Fruit fly (Drosophila melanogaster): ENCODE measurements around the gene His3.3B.

His3.3B gene

dm6 chrX:9155715-9156387 lies 618 bp downstream of the His3.3B start (continued):
- peak in 1 of 2 experiments; percentile 58 for TF ChIP-seq salr (GFP tag; optimal IDR thresholded peaks at IDR 0.05)
- no peak for TF ChIP-seq Sox102F (GFP tag; optimal IDR thresholded peaks at IDR 0.05)
- TF ChIP-seq CG34406 (GFP tag; optimal IDR thresholded peaks at IDR 0.05), result no peak
- peak; percentile 17 for TF ChIP-seq Eip75B (GFP tag; optimal IDR thresholded peaks at IDR 0.05)
- TF ChIP-seq topi (GFP tag; optimal IDR thresholded peaks at IDR 0.05), result peak; percentile 22
- TF ChIP-seq CG15336 (GFP tag; IDR thresholded peaks at IDR 0.05), result no peak; the same call in 1 of the 2 replicates
- TF ChIP-seq CG16779 (tag; optimal IDR thresholded peaks at IDR 0.05), result no peak
- no peak for TF ChIP-seq CG11294 (GFP tag; IDR thresholded peaks at IDR 0.05)
- peak; percentile 18 for TF ChIP-seq CG3032 (tag; optimal IDR thresholded peaks at IDR 0.05)

- peak in 1 of 2 experiments; percentile 68 for TF ChIP-seq salr (GFP tag; optimal IDR thresholded peaks at IDR 0.05)
- peak; percentile 51 for TF ChIP-seq dsx (GFP tag; optimal IDR thresholded peaks at IDR 0.05; ENCODE audit: poor library complexity, severe bottlenecking)
- peak; percentile 66 for TF ChIP-seq spab (GFP tag; optimal IDR thresholded peaks at IDR 0.05)
- TF ChIP-seq Eip93F (GFP tag; optimal IDR thresholded peaks at IDR 0.05), result no peak
- peak; percentile 72 for TF ChIP-seq cyc (GFP tag; optimal IDR thresholded peaks at IDR 0.05)
- TF ChIP-seq CG6808 (GFP tag; optimal IDR thresholded peaks at IDR 0.05), result peak; percentile 83
- peak; percentile 59 for TF ChIP-seq achi (GFP tag; optimal IDR thresholded peaks at IDR 0.05)
- TF ChIP-seq Lpt (GFP tag; optimal IDR thresholded peaks at IDR 0.05), result peak; percentile 38
- peak; percentile 72 for TF ChIP-seq CG15336 (GFP tag; IDR thresholded peaks at IDR 0.05)
- peak; percentile 68 for TF ChIP-seq CG6276 (GFP tag; optimal IDR thresholded peaks at IDR 0.05)
- no peak for TF ChIP-seq dac (GFP tag; optimal IDR thresholded peaks at IDR 0.05)
- TF ChIP-seq CG9139 (GFP tag; optimal IDR thresholded peaks at IDR 0.05), result peak; percentile 52
- TF ChIP-seq CG11902 (GFP tag; optimal IDR thresholded peaks at IDR 0.05), result peak; percentile 31
- TF ChIP-seq Sox102F (GFP tag; optimal IDR thresholded peaks at IDR 0.05), result peak; percentile 61
- TF ChIP-seq CG1621 (tag; optimal IDR thresholded peaks at IDR 0.05), result peak; percentile 20
- peak; percentile 68 for TF ChIP-seq esn (GFP tag; optimal IDR thresholded peaks at IDR 0.05)
- TF ChIP-seq CG8319 (GFP tag; optimal IDR thresholded peaks at IDR 0.05), result peak; percentile 46
- TF ChIP-seq lz (GFP tag; optimal IDR thresholded peaks at IDR 0.05), result peak; percentile 54
- TF ChIP-seq CG11294 (GFP tag; IDR thresholded peaks at IDR 0.05), result no peak
- peak; percentile 22 for TF ChIP-seq Blimp-1 (GFP tag; optimal IDR thresholded peaks at IDR 0.05)
- TF ChIP-seq svp (GFP tag), result peak; percentile 92
- TF ChIP-seq CG6854 (GFP tag; optimal IDR thresholded peaks at IDR 0.05), result peak; percentile 20
- TF ChIP-seq Sox14 (GFP tag; optimal IDR thresholded peaks at IDR 0.05), result peak; percentile 67
- peak; percentile 71 for TF ChIP-seq CG7368 (GFP tag; optimal IDR thresholded peaks at IDR 0.05)
- no peak for TF ChIP-seq CG4318 (GFP tag; optimal IDR thresholded peaks at IDR 0.05)
- TF ChIP-seq CG31627 (GFP tag; optimal IDR thresholded peaks at IDR 0.05), result peak; percentile 60
- TF ChIP-seq OdsH (GFP tag; optimal IDR thresholded peaks at IDR 0.05), result peak; percentile 64
- peak; percentile 63 for TF ChIP-seq Eip75B (GFP tag; optimal IDR thresholded peaks at IDR 0.05)
- TF ChIP-seq fkh (GFP tag; optimal IDR thresholded peaks at IDR 0.05), result no peak
- peak; percentile 12 for TF ChIP-seq Sox15 (GFP tag; optimal IDR thresholded peaks at IDR 0.05)
- TF ChIP-seq CG34406 (GFP tag; optimal IDR thresholded peaks at IDR 0.05), result peak; percentile 30
- TF ChIP-seq Hr4 (GFP tag; optimal IDR thresholded peaks at IDR 0.05), result peak; percentile 74
- no peak for TF ChIP-seq fd85E (GFP tag; optimal IDR thresholded peaks at IDR 0.05)
- TF ChIP-seq CG8119 (GFP tag; IDR thresholded peaks at IDR 0.05), result peak; percentile 73
- TF ChIP-seq Hr38 (GFP tag; optimal IDR thresholded peaks at IDR 0.05), result no peak
- peak; percentile 76 for TF ChIP-seq Ets96B (tag; optimal IDR thresholded peaks at IDR 0.05)
- peak; percentile 81 for TF ChIP-seq topi (GFP tag; optimal IDR thresholded peaks at IDR 0.05)
- TF ChIP-seq eg (GFP tag; IDR thresholded peaks at IDR 0.05), result peak; percentile 53; the same call in 2 of the 3 replicates
- TF ChIP-seq CG6163 (GFP tag; IDR thresholded peaks at IDR 0.05), result peak; percentile 57; the same call in 2 of the 3 replicates
- peak; percentile 64 for TF ChIP-seq CG6792 (GFP tag; optimal IDR thresholded peaks at IDR 0.05)
- TF ChIP-seq Ets21C (GFP tag; optimal IDR thresholded peaks at IDR 0.05), result peak; percentile 24
- peak; percentile 81 for TF ChIP-seq CG10669 (GFP tag; optimal IDR thresholded peaks at IDR 0.05)
- peak; percentile 75 for TF ChIP-seq Met (GFP tag; optimal IDR thresholded peaks at IDR 0.05)
- TF ChIP-seq Eip78C (GFP tag), result peak; percentile 96
- peak; percentile 64 for TF ChIP-seq Hr39 (GFP tag; optimal IDR thresholded peaks at IDR 0.05)
- TF ChIP-seq Smox (GFP tag; optimal IDR thresholded peaks at IDR 0.05), result peak; percentile 55
Measured at dm6 chrX:9155134-9155533, 1.3 kb downstream of the His3.3B start.
